Worm (Caenorhabditis elegans) whole organism, mixed stage, embryonic: ENCODE results near the gene gst-26.

Source experiments
- ceh-43 ChIP-seq: fragments of 200-800 bp; sonication (Bioruptor generic); optimal IDR thresholded peaks from 2 replicates; lab custom pipeline; 2018; ENCODE audit warnings: mild to moderate bottlenecking, missing genetic modification characterization, moderate library complexity, missing compliant biosample characterization
- elt-3 ChIP-seq: fragments of 150-350 bp; optimal IDR thresholded peaks from 2 replicates; lab custom pipeline; 2014; ENCODE audit warnings: missing biosample characterization, missing genetic modification characterization
- hlh-1 ChIP-seq: fragments of 150-350 bp; optimal IDR thresholded peaks from 2 replicates; lab custom pipeline; 2014; ENCODE audit warnings: missing biosample characterization, missing genetic modification reagents, missing genetic modification characterization
- lsy-2 ChIP-seq: fragments of 150-350 bp; optimal IDR thresholded peaks from 2 replicates; lab custom pipeline; 2014; ENCODE audit warnings: missing biosample characterization, missing genetic modification characterization
- mls-2 ChIP-seq: sonication (generic microtip); optimal IDR thresholded peaks from 2 replicates; lab custom pipeline; 2016; ENCODE audit warnings: mild to moderate bottlenecking, missing genetic modification characterization, moderate library complexity, missing compliant biosample characterization
- nhr-12 ChIP-seq: fragments of 150-350 bp; optimal IDR thresholded peaks from 2 replicates; lab custom pipeline; 2014; ENCODE audit warnings: missing biosample characterization, missing genetic modification characterization
- pha-4 ChIP-seq: fragments of 150-350 bp; optimal IDR thresholded peaks from 2 replicates; lab custom pipeline; 2018; ENCODE audit warnings: missing biosample characterization, missing genetic modification reagents, missing genetic modification characterization
- snpc-4 ChIP-seq: fragments of 150-350 bp; optimal IDR thresholded peaks from 2 replicates; lab custom pipeline; 2014; ENCODE audit warnings: missing biosample characterization, missing genetic modification characterization
- unc-39 ChIP-seq: fragments of 150-350 bp; optimal IDR thresholded peaks from 2 replicates; lab custom pipeline; 2014; ENCODE audit warnings: missing biosample characterization, missing genetic modification characterization
- unc-62 ChIP-seq: fragments of 150-350 bp; optimal IDR thresholded peaks from 2 replicates; lab custom pipeline; 2014; ENCODE audit warnings: missing biosample characterization, missing genetic modification reagents, missing genetic modification characterization
- ztf-11 ChIP-seq: fragments of 150-350 bp; optimal IDR thresholded peaks from 2 replicates; lab custom pipeline; 2014; ENCODE audit warnings: missing biosample characterization, missing genetic modification characterization

- TF ChIP-seq nhr-12 (no peak), lsy-2 (tag; lab: Kevin White, UChicago) (no peak), unc-62 (GFP tag; lab: Kevin White, UChicago) (no peak), hlh-1 (tag; lab: Kevin White, UChicago) (no peak), pha-4 (tag; lab: Kevin White, UChicago) (no peak), elt-3 (tag; lab: Kevin White, UChicago) (no peak), ztf-11 (tag; lab: Kevin White, UChicago) (no peak), unc-39 (no peak), mls-2 (tag; lab: Kevin White, UChicago) (no peak), ceh-43 (GFP tag; lab: Kevin White, UChicago) (no peak), snpc-4 (tag; lab: Kevin White, UChicago) (no peak)
These were observed 25.6 kb upstream of the gst-26 start for ce11 chrII:15189956-15190355.
